Fruit fly (Drosophila melanogaster) whole organism: ENCODE results near the gene CG46426.

Experiments used
- EcR ChIP-seq, 2 experiments: fragments of >200 bp; optimal IDR thresholded peaks; 2 replicates each; lab custom pipeline; 2017; ENCODE audit warnings: missing biosample characterization in 2 of 2, missing genetic modification characterization in 2 of 2, missing genetic modification reagents in 2 of 2
- pan ChIP-seq: fragments of >200 bp; optimal IDR thresholded peaks from 2 replicates; lab custom pipeline; 2017
- psq ChIP-seq: fragments of >200 bp; optimal IDR thresholded peaks from 2 replicates; lab custom pipeline; 2017
- usp ChIP-seq: fragments of >200 bp; optimal IDR thresholded peaks from 2 replicates; lab custom pipeline; 2017; ENCODE audit warnings: missing biosample characterization, missing genetic modification characterization, mixed read lengths

- TF ChIP-seq psq (no peak), usp (GFP tag; lab: Kevin White, UChicago) (no peak), pan (lab: Kevin White, UChicago) (no peak), EcR (GFP tag; optimal IDR thresholded peaks at IDR 0.05; lab: Kevin White, UChicago) (no peak)
Observed at dm6 chr2L:11808702-11809583, 33.7 kb upstream of the CG46426 start, which contains the start of gene crol.
